Fruit fly (Drosophila melanogaster) whole organism: Measurements from ENCODE around the gene GramD1B.

Experiments used
- EcR ChIP-seq, 2 experiments: fragments of >200 bp; optimal IDR thresholded peaks; 2 replicates each; lab custom pipeline; 2017; ENCODE audit warnings: missing biosample characterization in 2 of 2, missing genetic modification characterization in 2 of 2, missing genetic modification reagents in 2 of 2
- pan ChIP-seq: fragments of >200 bp; optimal IDR thresholded peaks from 2 replicates; lab custom pipeline; 2017
- psq ChIP-seq: fragments of >200 bp; optimal IDR thresholded peaks from 2 replicates; lab custom pipeline; 2017

dm6 chr2L:3416527-3417304, 43.5 kb upstream of the GramD1B start, which contains the start of gene CG31952:
- TF ChIP-seq pan (lab: Kevin White, UChicago) (no peak), psq (no peak), EcR (GFP tag; optimal IDR thresholded peaks at IDR 0.05; lab: Kevin White, UChicago) (no peak)
